Fruit fly (Drosophila melanogaster) whole organism, embryonic: Measurements from ENCODE around the gene nudC.
A peak's percentile ranks its signal among the peaks of the same experiment; 100 is the strongest.

Experiments used
- Ada2b ChIP-seq: fragments of 200-800 bp; sonication (Bioruptor generic); IDR thresholded peaks from 2 replicates; pipeline ENCODE4 v1.3.6; 2022; ENCODE audit warnings: missing biosample characterization, missing genetic modification characterization
- BEAF-32 ChIP-seq: fragments of 200-800 bp; sonication (Bioruptor generic); optimal IDR thresholded peaks from 3 replicates; lab custom pipeline; 2017; ENCODE audit warnings: missing biosample characterization, missing genetic modification characterization, mild to moderate bottlenecking, moderate library complexity, missing genetic modification reagents
- CG10431 ChIP-seq: fragments of 200-800 bp; sonication (Bioruptor generic); optimal IDR thresholded peaks from 3 replicates; lab custom pipeline; 2018; ENCODE audit warnings: missing biosample characterization, mild to moderate bottlenecking, missing genetic modification characterization
- CG12104 ChIP-seq: fragments of 200-800 bp; sonication (Bioruptor generic); optimal IDR thresholded peaks from 3 replicates; lab custom pipeline; 2016; ENCODE audit warnings: missing biosample characterization, missing genetic modification characterization
- CG12236 ChIP-seq: fragments of 200-800 bp; sonication (Bioruptor generic); optimal IDR thresholded peaks from 2 replicates; lab custom pipeline; 2016; ENCODE audit warnings: missing biosample characterization, missing genetic modification characterization
- CG18262 ChIP-seq: fragments of 200-800 bp; optimal IDR thresholded peaks from 3 replicates; lab custom pipeline; 2019; ENCODE audit warnings: missing biosample characterization, mild to moderate bottlenecking, missing genetic modification characterization, moderate library complexity
- CG1832 ChIP-seq: fragments of 200-800 bp; sonication (Bioruptor generic); optimal IDR thresholded peaks from 2 replicates; lab custom pipeline; 2017; ENCODE audit warnings: missing biosample characterization, mild to moderate bottlenecking, missing genetic modification characterization, inconsistent platforms
- CG4360 ChIP-seq: fragments of 200-800 bp; sonication (Bioruptor generic); IDR thresholded peaks from 2 replicates; pipeline ENCODE4 v1.3.6; 2022; ENCODE audit warnings: missing biosample characterization, missing genetic modification characterization
- CG4707 ChIP-seq: fragments of 200-800 bp; sonication (Bioruptor generic); optimal IDR thresholded peaks from 2 replicates; lab custom pipeline; 2018; ENCODE audit warnings: missing biosample characterization, mild to moderate bottlenecking, missing genetic modification characterization, moderate library complexity
- CG6689 ChIP-seq: fragments of 200-800 bp; sonication (Bioruptor generic); IDR thresholded peaks from 2 replicates; pipeline ENCODE4 v1.3.6; 2022; ENCODE audit warnings: missing biosample characterization, missing genetic modification characterization
- CG6791 ChIP-seq: fragments of 200-800 bp; sonication (Bioruptor generic); IDR thresholded peaks from 3 replicates; pipeline ENCODE4 v1.3.6; 2022; ENCODE audit warnings: missing biosample characterization, missing genetic modification characterization; ENCODE audit not compliant: partially characterized antibody
- Dip2 ChIP-seq: fragments of 200-800 bp; sonication (Bioruptor generic); IDR thresholded peaks from 2 replicates; pipeline ENCODE4 v1.3.6; 2022; ENCODE audit warnings: missing biosample characterization, missing genetic modification characterization
- Dip3 ChIP-seq: fragments of 200-800 bp; sonication (Bioruptor generic); optimal IDR thresholded peaks from 3 replicates; lab custom pipeline; 2016; ENCODE audit warnings: missing biosample characterization, missing genetic modification characterization
- Ets97D ChIP-seq: fragments of 200-800 bp; sonication (Bioruptor generic); optimal IDR thresholded peaks from 3 replicates; lab custom pipeline; 2016; ENCODE audit warnings: missing biosample characterization, missing genetic modification characterization
- HLHmδ ChIP-seq: fragments of 200-800 bp; sonication (Bioruptor generic); optimal IDR thresholded peaks from 2 replicates; lab custom pipeline; 2018; ENCODE audit warnings: missing biosample characterization, mild to moderate bottlenecking, missing genetic modification characterization, moderate library complexity
- Hmr ChIP-seq: fragments of 200-800 bp; sonication (Bioruptor generic); optimal IDR thresholded peaks from 3 replicates; lab custom pipeline; 2017; ENCODE audit warnings: mild to moderate bottlenecking, missing biosample characterization, missing genetic modification reagents, missing genetic modification characterization
- Hr39 ChIP-seq: fragments of >200 bp; optimal IDR thresholded peaks from 2 replicates; lab custom pipeline; 2017
- Med ChIP-seq: fragments of 200-800 bp; sonication (Bioruptor generic); peaks from one replicate; lab custom pipeline; 2016; ENCODE audit warnings: missing biosample characterization, missing genetic modification characterization, mild to moderate bottlenecking, inconsistent platforms, moderate library complexity
- Myb ChIP-seq: fragments of 200-800 bp; sonication (Bioruptor generic); optimal IDR thresholded peaks from 2 replicates; lab custom pipeline; 2016; ENCODE audit warnings: missing biosample characterization, missing genetic modification characterization
- NC2α ChIP-seq: fragments of 200-800 bp; sonication (Bioruptor generic); optimal IDR thresholded peaks from 2 replicates; lab custom pipeline; 2016; ENCODE audit warnings: missing biosample characterization, missing genetic modification characterization
- Pdp1 ChIP-seq, 2 experiments: fragments of 200-800 bp; sonication (Bioruptor generic); optimal IDR thresholded peaks; 3 replicates each; lab custom pipeline; 2016; ENCODE audit warnings: missing biosample characterization in 2 of 2, missing genetic modification characterization in 2 of 2, mild to moderate bottlenecking in 1 of 2, moderate library complexity in 1 of 2
- Rfx ChIP-seq: fragments of 200-800 bp; sonication (Bioruptor generic); IDR thresholded peaks from 2 replicates; pipeline ENCODE4 v1.3.6; 2022; ENCODE audit warnings: missing biosample characterization, missing genetic modification characterization
- Ssrp ChIP-seq: fragments of 200-800 bp; sonication (Bioruptor generic); optimal IDR thresholded peaks from 2 replicates; lab custom pipeline; 2018; ENCODE audit warnings: missing biosample characterization, mild to moderate bottlenecking, missing genetic modification characterization, moderate library complexity
- Trl ChIP-seq, 3 experiments: fragments of >200 bp in 2 of 3; fragments of 200-800 bp in 1 of 3; sonication (Bioruptor generic) in 1 of 3; optimal IDR thresholded peaks; 2 replicates in 1 of 3; 3 replicates in 2 of 3; lab custom pipeline; 2016 to 2017; ENCODE audit warnings: missing biosample characterization in 1 of 3, missing genetic modification characterization in 1 of 3
- YL-1 ChIP-seq: fragments of 200-800 bp; sonication (Bioruptor generic); optimal IDR thresholded peaks from 3 replicates; lab custom pipeline; 2017; ENCODE audit warnings: missing biosample characterization, mild to moderate bottlenecking, missing genetic modification characterization
- abd-A ChIP-seq: fragments of 200-800 bp; sonication (Bioruptor generic); optimal IDR thresholded peaks from 3 replicates; lab custom pipeline; 2019; ENCODE audit warnings: missing biosample characterization, mild to moderate bottlenecking, missing genetic modification characterization, moderate library complexity
- amos ChIP-seq: fragments of 200-800 bp; sonication (Bioruptor generic); IDR thresholded peaks from 2 replicates; pipeline ENCODE4 v1.3.6; 2022; ENCODE audit warnings: missing biosample characterization, missing genetic modification characterization; ENCODE audit not compliant: partially characterized antibody
- bowl ChIP-seq: fragments of 200-800 bp; sonication (Bioruptor generic); IDR thresholded peaks from 2 replicates; pipeline ENCODE4 v1.3.6; 2022; ENCODE audit warnings: missing biosample characterization, missing genetic modification characterization
- corto ChIP-seq: fragments of 200-800 bp; sonication (Bioruptor generic); optimal IDR thresholded peaks from 2 replicates; lab custom pipeline; 2016; ENCODE audit warnings: missing biosample characterization, mild to moderate bottlenecking, missing genetic modification characterization, moderate library complexity
- dan ChIP-seq: fragments of 200-800 bp; sonication (Bioruptor generic); IDR thresholded peaks from 2 replicates; pipeline ENCODE4 v1.3.6; 2022; ENCODE audit warnings: missing biosample characterization, missing genetic modification characterization
- gce ChIP-seq: fragments of 200-800 bp; sonication (Bioruptor generic); IDR thresholded peaks from 3 replicates; pipeline ENCODE4 v1.3.6; 2022; ENCODE audit warnings: missing biosample characterization, missing genetic modification characterization
- kah ChIP-seq: fragments of 200-800 bp; sonication (Bioruptor generic); optimal IDR thresholded peaks from 2 replicates; lab custom pipeline; 2018; ENCODE audit warnings: missing biosample characterization, mild to moderate bottlenecking, missing genetic modification characterization
- kay ChIP-seq: fragments of 200-800 bp; sonication (Bioruptor generic); optimal IDR thresholded peaks from 2 replicates; lab custom pipeline; 2016; ENCODE audit warnings: missing biosample characterization, missing genetic modification characterization
- mld ChIP-seq: fragments of 200-800 bp; sonication (Bioruptor generic); IDR thresholded peaks from 3 replicates; pipeline ENCODE4 v1.3.6; 2022; ENCODE audit warnings: missing biosample characterization, missing genetic modification characterization; ENCODE audit not compliant: partially characterized antibody
- pan ChIP-seq, 4 experiments: fragments of >200 bp in 3 of 4; fragments of 200-800 bp in 1 of 4; sonication (Bioruptor generic) in 1 of 4; optimal IDR thresholded peaks in 3 of 4; IDR thresholded peaks in 1 of 4; 2 replicates each; pipeline versions ENCODE4 v1.3.6 to Lab custom; 2017 to 2022; ENCODE audit warnings: missing biosample characterization in 2 of 4, missing genetic modification characterization in 2 of 4, mixed read lengths in 1 of 4
- pfk ChIP-seq: fragments of 200-800 bp; sonication (Bioruptor generic); optimal IDR thresholded peaks from 2 replicates; lab custom pipeline; 2018; ENCODE audit warnings: missing biosample characterization, mild to moderate bottlenecking, missing genetic modification characterization, moderate library complexity
- pros ChIP-seq: fragments of 200-800 bp; sonication (Bioruptor generic); optimal IDR thresholded peaks from 3 replicates; lab custom pipeline; 2019; ENCODE audit warnings: missing biosample characterization, mild to moderate bottlenecking, missing genetic modification characterization, moderate library complexity
- schlank ChIP-seq: fragments of 200-800 bp; sonication (Bioruptor generic); optimal IDR thresholded peaks from 2 replicates; lab custom pipeline; 2018; ENCODE audit warnings: missing biosample characterization, mild to moderate bottlenecking, missing genetic modification characterization
- sima ChIP-seq: fragments of 200-800 bp; sonication (Bioruptor generic); optimal IDR thresholded peaks from 2 replicates; lab custom pipeline; 2016; ENCODE audit warnings: missing biosample characterization, missing genetic modification characterization
- slou ChIP-seq: fragments of 200-800 bp; sonication (Bioruptor generic); optimal IDR thresholded peaks from 3 replicates; lab custom pipeline; 2016; ENCODE audit warnings: missing biosample characterization, missing genetic modification characterization
- so ChIP-seq: fragments of 200-800 bp; sonication (Bioruptor generic); IDR thresholded peaks from 3 replicates; pipeline ENCODE4 v1.3.6; 2022; ENCODE audit warnings: missing biosample characterization, missing genetic modification characterization
- sob ChIP-seq: fragments of 200-800 bp; sonication (Bioruptor generic); IDR thresholded peaks from 2 replicates; pipeline ENCODE4 v1.3.6; 2022; ENCODE audit warnings: missing biosample characterization, missing genetic modification characterization
- tll ChIP-seq, 2 experiments: fragments of 200-800 bp in 1 of 2; fragments of >200 bp in 1 of 2; sonication (Bioruptor generic) in 1 of 2; optimal IDR thresholded peaks; 2 replicates each; lab custom pipeline; 2017 to 2019; ENCODE audit warnings: missing biosample characterization in 2 of 2, missing genetic modification characterization in 2 of 2, mild to moderate bottlenecking in 1 of 2, moderate library complexity in 1 of 2
- tna ChIP-seq: fragments of 200-800 bp; sonication (Bioruptor generic); IDR thresholded peaks from 2 replicates; pipeline ENCODE4 v1.3.6; 2022; ENCODE audit warnings: missing biosample characterization, missing genetic modification characterization; ENCODE audit not compliant: partially characterized antibody
- tup ChIP-seq: fragments of 200-800 bp; sonication (Bioruptor generic); optimal IDR thresholded peaks from 2 replicates; lab custom pipeline; 2016; ENCODE audit warnings: missing biosample characterization, mild to moderate bottlenecking, missing genetic modification characterization, moderate library complexity

nudC gene

dm6 chr3L:16842087-16842567, 37.3 kb downstream of the nudC start, which contains the start of gene TSG101 (continued):
- TF ChIP-seq Pdp1 (GFP tag; optimal IDR thresholded peaks at IDR 0.05; lab: Kevin White, UChicago) (peak in 1 of 2 experiments; percentile 21), CG6791 (GFP tag; lab: Robert Waterston, UW) (peak; percentile 38; the same call in 1 of the 3 replicates), CG1832 (GFP tag; lab: Kevin White, UChicago) (no peak), BEAF-32 (GFP tag; lab: Kevin White, UChicago) (peak; percentile 66), dan (GFP tag; lab: Robert Waterston, UW) (no peak), YL-1 (peak; percentile 50), NC2α (GFP tag; lab: Kevin White, UChicago) (no peak), sima (no peak)

dm6 chr3L:16842952-16843351, 38.2 kb downstream of the nudC start:
- TF ChIP-seq sima (no peak), Med (peak; percentile 27), CG10431 (GFP tag; lab: Kevin White, UChicago) (peak; percentile 34), schlank (tag; lab: Kevin White, UChicago) (no peak), Ada2b (no peak), Myb (GFP tag; lab: Kevin White, UChicago) (no peak), CG12236 (GFP tag; lab: Kevin White, UChicago) (no peak)

- TF ChIP-seq Rfx = peak; percentile 71
- no peak for TF ChIP-seq Hmr (GFP tag; lab: Kevin White, UChicago)
- no peak for TF ChIP-seq Hr39 (lab: Kevin White, UChicago)
- TF ChIP-seq pan (optimal IDR thresholded peaks at IDR 0.05; lab: Kevin White, UChicago) = no peak
- peak in 1 of 2 experiments; percentile 13 for TF ChIP-seq pan (GFP tag; optimal IDR thresholded peaks at IDR 0.05 in 1 of 2, IDR thresholded peaks at IDR 0.05 in 1 of 2)
- TF ChIP-seq Ssrp = peak; percentile 45
- peak; percentile 55 for TF ChIP-seq CG12104 (GFP tag; lab: Kevin White, UChicago)
- TF ChIP-seq mld (GFP tag; lab: Robert Waterston, UW) = no peak
- peak; percentile 65 for TF ChIP-seq Ets97D
- no peak for TF ChIP-seq kah (GFP tag; lab: Kevin White, UChicago)
- no peak for TF ChIP-seq tll (GFP tag; optimal IDR thresholded peaks at IDR 0.05; lab: Kevin White, UChicago)
- TF ChIP-seq so (GFP tag; lab: Robert Waterston, UW) = no peak
- TF ChIP-seq tup (GFP tag; lab: Kevin White, UChicago) = no peak
- TF ChIP-seq CG18262 (tag; lab: Kevin White, UChicago) = peak; percentile 69
- TF ChIP-seq Dip2 (GFP tag; lab: Robert Waterston, UW) = no peak
- peak; percentile 50; the same call in 1 of the 2 replicates for TF ChIP-seq CG6689 (GFP tag; lab: Robert Waterston, UW)
- TF ChIP-seq bowl = no peak
- TF ChIP-seq pfk (GFP tag; lab: Kevin White, UChicago) = no peak
- no peak for TF ChIP-seq slou (GFP tag; lab: Kevin White, UChicago)
- no peak for TF ChIP-seq CG4707 (GFP tag; lab: Kevin White, UChicago)
- TF ChIP-seq CG10431 (GFP tag; lab: Kevin White, UChicago) = no peak
- TF ChIP-seq kay (GFP tag; lab: Kevin White, UChicago) = peak; percentile 38
- TF ChIP-seq pros (GFP tag; lab: Kevin White, UChicago) = no peak
- no peak for TF ChIP-seq Dip3 (GFP tag; lab: Kevin White, UChicago)
- TF ChIP-seq gce (GFP tag; lab: Robert Waterston, UW) = no peak
- no peak for TF ChIP-seq corto (GFP tag; lab: Kevin White, UChicago)
- no peak for TF ChIP-seq CG1832 (GFP tag; lab: Kevin White, UChicago)
- no peak for TF ChIP-seq HLHmδ (GFP tag; lab: Kevin White, UChicago)
- no peak for TF ChIP-seq CG4360 (GFP tag; lab: Robert Waterston, UW)
- TF ChIP-seq Trl (optimal IDR thresholded peaks at IDR 0.05; lab: Kevin White, UChicago) = peak; percentile 55 to 64
- no peak for TF ChIP-seq Trl (GFP tag; optimal IDR thresholded peaks at IDR 0.05; lab: Kevin White, UChicago)
- peak; percentile 62 for TF ChIP-seq sob (GFP tag; lab: Robert Waterston, UW)
- TF ChIP-seq tna (GFP tag; lab: Robert Waterston, UW) = no peak
- TF ChIP-seq abd-A (tag; lab: Kevin White, UChicago) = no peak
- peak; percentile 24; the same call in 1 of the 2 replicates for TF ChIP-seq amos (GFP tag; lab: Robert Waterston, UW)
Observed at dm6 chr3L:16844920-16845573, 40.3 kb downstream of the nudC start, which contains the start of the genes kud and Zcchc7. Gene kud (minus strand): TSS chr3L:16844991. Gene Zcchc7 (plus strand): TSS chr3L:16845386.
